Fruit fly (Drosophila melanogaster) whole organism, embryonic: ENCODE results near the gene Best3.

Source experiments
- CG11093 ChIP-seq: fragments of 200-800 bp; sonication (Bioruptor generic); IDR thresholded peaks from 3 replicates; pipeline ENCODE4 v1.3.6; 2022; ENCODE audit warnings: missing biosample characterization, missing genetic modification characterization
- CG11456 ChIP-seq: fragments of 200-800 bp; sonication (Bioruptor generic); IDR thresholded peaks from 3 replicates; pipeline ENCODE4 v1.3.6; 2022; ENCODE audit warnings: missing biosample characterization, missing genetic modification characterization
- CG12155 ChIP-seq: fragments of 200-800 bp; sonication (Bioruptor generic); optimal IDR thresholded peaks from 3 replicates; lab custom pipeline; 2016; ENCODE audit warnings: missing biosample characterization, missing genetic modification characterization
- CG12299 ChIP-seq: fragments of 200-800 bp; sonication (Bioruptor generic); optimal IDR thresholded peaks from 2 replicates; lab custom pipeline; 2018; ENCODE audit warnings: missing biosample characterization, mild to moderate bottlenecking, missing genetic modification characterization
- CG1233 ChIP-seq: fragments of 200-800 bp; sonication (Bioruptor generic); optimal IDR thresholded peaks from 4 replicates; lab custom pipeline; 2018; ENCODE audit warnings: missing biosample characterization, mild to moderate bottlenecking, missing genetic modification characterization
- CG12391 ChIP-seq: fragments of 200-800 bp; sonication (Bioruptor generic); optimal IDR thresholded peaks from 3 replicates; lab custom pipeline; 2018; ENCODE audit warnings: missing biosample characterization, mild to moderate bottlenecking, missing genetic modification characterization, moderate library complexity
- CG12942 ChIP-seq: fragments of 200-800 bp; sonication (Bioruptor generic); optimal IDR thresholded peaks from 3 replicates; lab custom pipeline; 2016; ENCODE audit warnings: missing biosample characterization, missing genetic modification characterization
- CG13775 ChIP-seq: fragments of 200-800 bp; sonication (Bioruptor generic); optimal IDR thresholded peaks from 3 replicates; lab custom pipeline; 2017; ENCODE audit warnings: missing biosample characterization, mild to moderate bottlenecking, missing genetic modification characterization
- CG14710 ChIP-seq: fragments of 200-800 bp; sonication (Bioruptor generic); optimal IDR thresholded peaks from 3 replicates; lab custom pipeline; 2019; ENCODE audit warnings: missing biosample characterization, mild to moderate bottlenecking, missing genetic modification characterization, moderate library complexity
- CG17568 ChIP-seq: fragments of 200-800 bp; sonication (Bioruptor generic); optimal IDR thresholded peaks from 2 replicates; lab custom pipeline; 2018; ENCODE audit warnings: missing biosample characterization, mild to moderate bottlenecking, missing genetic modification characterization, moderate library complexity
- CG17829 ChIP-seq: fragments of 200-800 bp; optimal IDR thresholded peaks from 2 replicates; lab custom pipeline; 2019; ENCODE audit warnings: missing biosample characterization, mild to moderate bottlenecking, missing genetic modification characterization, moderate library complexity
- CG1792 ChIP-seq: fragments of 200-800 bp; sonication (Bioruptor generic); optimal IDR thresholded peaks from 2 replicates; lab custom pipeline; 2016; ENCODE audit warnings: missing biosample characterization, missing genetic modification characterization
- CG18011 ChIP-seq: fragments of 200-800 bp; sonication (Bioruptor generic); optimal IDR thresholded peaks from 2 replicates; lab custom pipeline; 2017; ENCODE audit warnings: missing biosample characterization, missing genetic modification characterization, mild to moderate bottlenecking, moderate library complexity, missing genotype
- CG2199 ChIP-seq: fragments of 200-800 bp; sonication (Bioruptor generic); IDR thresholded peaks from 3 replicates; pipeline ENCODE4 v1.3.6; 2022; ENCODE audit warnings: missing biosample characterization, missing genetic modification characterization
- CG2712 ChIP-seq: fragments of 200-800 bp; optimal IDR thresholded peaks from 3 replicates; lab custom pipeline; 2019; ENCODE audit warnings: missing biosample characterization, mild to moderate bottlenecking, missing genetic modification characterization, moderate library complexity
- CG2875 ChIP-seq: fragments of 200-800 bp; sonication (Bioruptor generic); optimal IDR thresholded peaks from 2 replicates; lab custom pipeline; 2017; ENCODE audit warnings: missing biosample characterization, mild to moderate bottlenecking, missing genetic modification characterization, missing genetic modification reagents
- CG2889 ChIP-seq: fragments of 200-800 bp; sonication (Bioruptor generic); IDR thresholded peaks from 3 replicates; pipeline ENCODE4 v1.3.6; 2022; ENCODE audit warnings: missing biosample characterization, missing genetic modification characterization
- CG6689 ChIP-seq: fragments of 200-800 bp; sonication (Bioruptor generic); IDR thresholded peaks from 2 replicates; pipeline ENCODE4 v1.3.6; 2022; ENCODE audit warnings: missing biosample characterization, missing genetic modification characterization
- CG7372 ChIP-seq: fragments of 200-800 bp; sonication (Bioruptor generic); IDR thresholded peaks from 2 replicates; pipeline ENCODE4 v1.3.6; 2022; ENCODE audit warnings: missing biosample characterization, missing genetic modification characterization
- CG7556 ChIP-seq: fragments of 200-800 bp; sonication (Bioruptor generic); optimal IDR thresholded peaks from 2 replicates; lab custom pipeline; 2017; ENCODE audit warnings: missing biosample characterization, mild to moderate bottlenecking, missing genetic modification characterization
- CG7839 ChIP-seq: fragments of 200-800 bp; sonication (Bioruptor generic); optimal IDR thresholded peaks from 3 replicates; lab custom pipeline; 2018; ENCODE audit warnings: missing biosample characterization, mild to moderate bottlenecking, missing genetic modification characterization, moderate library complexity
- CG7928 ChIP-seq: fragments of 200-800 bp; sonication (Bioruptor generic); optimal IDR thresholded peaks from 2 replicates; lab custom pipeline; 2017; ENCODE audit warnings: missing biosample characterization, mild to moderate bottlenecking, missing genetic modification characterization
- CG8388 ChIP-seq: fragments of 200-800 bp; sonication (Bioruptor generic); optimal IDR thresholded peaks from 2 replicates; lab custom pipeline; 2019; ENCODE audit warnings: missing biosample characterization, mild to moderate bottlenecking, missing genetic modification characterization, moderate library complexity
- CG9215 ChIP-seq: fragments of 200-800 bp; sonication (Bioruptor generic); IDR thresholded peaks from 2 replicates; pipeline ENCODE4 v1.3.6; 2022; ENCODE audit warnings: missing biosample characterization, missing genetic modification characterization
- CG9727 ChIP-seq: fragments of 200-800 bp; sonication (Bioruptor generic); optimal IDR thresholded peaks from 3 replicates; lab custom pipeline; 2017; ENCODE audit warnings: missing biosample characterization, mild to moderate bottlenecking, missing genetic modification characterization
- CG9817 ChIP-seq: fragments of 200-800 bp; sonication (Bioruptor generic); optimal IDR thresholded peaks from 2 replicates; lab custom pipeline; 2018; ENCODE audit warnings: missing biosample characterization, mild to moderate bottlenecking, missing genetic modification characterization, moderate library complexity
- CTCF ChIP-seq: fragments of 200-800 bp; sonication (Bioruptor generic); optimal IDR thresholded peaks from 2 replicates; lab custom pipeline; 2017; ENCODE audit warnings: missing biosample characterization, mild to moderate bottlenecking, missing genetic modification characterization, moderate library complexity
- Doc3 ChIP-seq: fragments of 200-800 bp; sonication (Bioruptor generic); IDR thresholded peaks from 3 replicates; pipeline ENCODE4 v1.3.6; 2022; ENCODE audit warnings: missing biosample characterization, missing genetic modification characterization; ENCODE audit not compliant: partially characterized antibody
- Gug ChIP-seq: fragments of 200-800 bp; sonication (Bioruptor generic); IDR thresholded peaks from 4 replicates; pipeline ENCODE4 v1.3.6; 2022; ENCODE audit warnings: missing biosample characterization, missing genetic modification characterization
- Hr78 ChIP-seq, 2 experiments: fragments of 200-800 bp in 1 of 2; fragments of >200 bp in 1 of 2; sonication (Bioruptor generic) in 1 of 2; optimal IDR thresholded peaks; 2 replicates each; lab custom pipeline; 2017 to 2019; ENCODE audit warnings: missing biosample characterization in 2 of 2, missing genetic modification characterization in 2 of 2, mild to moderate bottlenecking in 1 of 2, moderate library complexity in 1 of 2
- MESR4 ChIP-seq: fragments of 200-800 bp; sonication (Bioruptor generic); optimal IDR thresholded peaks from 2 replicates; lab custom pipeline; 2018; ENCODE audit warnings: missing biosample characterization, mild to moderate bottlenecking, missing genetic modification characterization, moderate library complexity
- Rx ChIP-seq: fragments of 200-800 bp; sonication (Bioruptor generic); IDR thresholded peaks from 2 replicates; pipeline ENCODE4 v1.3.6; 2022; ENCODE audit warnings: missing biosample characterization, missing genetic modification characterization
- Xrp1 ChIP-seq: fragments of 200-800 bp; sonication (Bioruptor generic); IDR thresholded peaks from 2 replicates; pipeline ENCODE4 v1.3.6; 2022; ENCODE audit warnings: missing biosample characterization, missing genetic modification characterization
- YL-1 ChIP-seq: fragments of 200-800 bp; sonication (Bioruptor generic); optimal IDR thresholded peaks from 3 replicates; lab custom pipeline; 2017; ENCODE audit warnings: missing biosample characterization, mild to moderate bottlenecking, missing genetic modification characterization
- ac ChIP-seq: fragments of 200-800 bp; sonication (Bioruptor generic); optimal IDR thresholded peaks from 3 replicates; lab custom pipeline; 2017; ENCODE audit warnings: missing biosample characterization, mild to moderate bottlenecking, missing genetic modification characterization
- caup ChIP-seq: fragments of 200-800 bp; sonication (Bioruptor generic); optimal IDR thresholded peaks from 3 replicates; lab custom pipeline; 2017; ENCODE audit warnings: missing biosample characterization, mild to moderate bottlenecking, missing genetic modification characterization, moderate library complexity; ENCODE audit not compliant: severe bottlenecking
- chif ChIP-seq, 2 experiments: fragments of 200-800 bp; sonication (Bioruptor generic); optimal IDR thresholded peaks; 3 replicates each; lab custom pipeline; 2016; ENCODE audit warnings: missing biosample characterization in 2 of 2, missing genetic modification characterization in 2 of 2
- crc ChIP-seq: fragments of 200-800 bp; sonication (Bioruptor generic); optimal IDR thresholded peaks from 2 replicates; lab custom pipeline; 2016; ENCODE audit warnings: missing biosample characterization, missing genetic modification characterization
- croc ChIP-seq: fragments of 200-800 bp; sonication (Bioruptor generic); conservative IDR thresholded peaks from 3 replicates; pipeline ENCODE4 v1.3.6; 2022; ENCODE audit warnings: missing biosample characterization, missing genetic modification characterization
- dpn ChIP-seq, 2 experiments: fragments of 200-800 bp; sonication (Bioruptor generic); optimal IDR thresholded peaks; 3 replicates each; lab custom pipeline; 2016; ENCODE audit warnings: missing biosample characterization in 2 of 2, missing genetic modification characterization in 2 of 2
- fd96Cb ChIP-seq: fragments of 200-800 bp; sonication (Bioruptor generic); optimal IDR thresholded peaks from 2 replicates; lab custom pipeline; 2018; ENCODE audit warnings: missing biosample characterization, mild to moderate bottlenecking, missing genetic modification characterization, moderate library complexity
- gcm2 ChIP-seq: fragments of 200-800 bp; sonication (Bioruptor generic); optimal IDR thresholded peaks from 2 replicates; lab custom pipeline; 2016; ENCODE audit warnings: missing biosample characterization, missing genetic modification characterization
- hbn ChIP-seq: fragments of 200-800 bp; sonication (Bioruptor generic); IDR thresholded peaks from 2 replicates; pipeline ENCODE4 v1.3.6; 2022; ENCODE audit warnings: missing biosample characterization, missing genetic modification characterization; ENCODE audit not compliant: partially characterized antibody
- maf-S ChIP-seq: fragments of 200-800 bp; sonication (Bioruptor generic); optimal IDR thresholded peaks from 2 replicates; lab custom pipeline; 2016; ENCODE audit warnings: missing biosample characterization, missing genetic modification characterization
- mam ChIP-seq: fragments of 200-800 bp; sonication (Bioruptor generic); optimal IDR thresholded peaks from 3 replicates; lab custom pipeline; 2016; ENCODE audit warnings: missing biosample characterization, missing genetic modification characterization
- pros ChIP-seq: fragments of 200-800 bp; sonication (Bioruptor generic); optimal IDR thresholded peaks from 3 replicates; lab custom pipeline; 2019; ENCODE audit warnings: missing biosample characterization, mild to moderate bottlenecking, missing genetic modification characterization, moderate library complexity
- tll ChIP-seq, 2 experiments: fragments of 200-800 bp in 1 of 2; fragments of >200 bp in 1 of 2; sonication (Bioruptor generic) in 1 of 2; optimal IDR thresholded peaks; 2 replicates each; lab custom pipeline; 2017 to 2019; ENCODE audit warnings: missing biosample characterization in 2 of 2, missing genetic modification characterization in 2 of 2, mild to moderate bottlenecking in 1 of 2, moderate library complexity in 1 of 2
- trem ChIP-seq: fragments of 200-800 bp; optimal IDR thresholded peaks from 3 replicates; lab custom pipeline; 2019; ENCODE audit warnings: missing biosample characterization, mild to moderate bottlenecking, missing genetic modification characterization, moderate library complexity
- unpg ChIP-seq: fragments of 200-800 bp; sonication (Bioruptor generic); optimal IDR thresholded peaks from 3 replicates; lab custom pipeline; 2018; ENCODE audit warnings: missing biosample characterization, mild to moderate bottlenecking, missing genetic modification characterization, moderate library complexity

Gene Best3

dm6 chr3L:15264247-15265028, 38.1 kb downstream of the Best3 start (continued):
- no peak for TF ChIP-seq CG7928 (GFP tag; lab: Kevin White, UChicago)
- TF ChIP-seq CG7372: no peak
- TF ChIP-seq Xrp1 (GFP tag; lab: Robert Waterston, UW): 0 out of 2 replicates have a peak, but pooled peaks have one; percentile 23
- TF ChIP-seq CG14710: peak; percentile 34
- no peak for TF ChIP-seq MESR4 (GFP tag; lab: Kevin White, UChicago)
- no peak for TF ChIP-seq CG7556 (GFP tag; lab: Kevin White, UChicago)
- no peak for TF ChIP-seq CG1792 (GFP tag; lab: Kevin White, UChicago)
- 0 out of 2 replicates have a peak, but pooled peaks have one; percentile 6 for TF ChIP-seq CG6689 (GFP tag; lab: Robert Waterston, UW)
- TF ChIP-seq dpn (GFP tag; optimal IDR thresholded peaks at IDR 0.05; lab: Kevin White, UChicago): no peak
- TF ChIP-seq Doc3: no peak
- no peak for TF ChIP-seq CG9215 (GFP tag; lab: Robert Waterston, UW)
- peak; percentile 32 for TF ChIP-seq CG17829 (tag; lab: Kevin White, UChicago)
- no peak for TF ChIP-seq YL-1 (GFP tag; lab: Kevin White, UChicago)
- TF ChIP-seq caup: no peak
- no peak for TF ChIP-seq Hr78 (GFP tag; optimal IDR thresholded peaks at IDR 0.05; lab: Kevin White, UChicago)
- no peak for TF ChIP-seq Gug (GFP tag; lab: Robert Waterston, UW)
- no peak for TF ChIP-seq CG12942
- peak; percentile 13 for TF ChIP-seq CG12391 (tag; lab: Kevin White, UChicago)
- no peak for TF ChIP-seq CG2889 (GFP tag; lab: Robert Waterston, UW)
- no peak for TF ChIP-seq maf-S (GFP tag; lab: Kevin White, UChicago)
- no peak for TF ChIP-seq croc (GFP tag; lab: Robert Waterston, UW)
- no peak for TF ChIP-seq CG17568 (GFP tag; lab: Kevin White, UChicago)
- no peak for TF ChIP-seq hbn (GFP tag; lab: Robert Waterston, UW)
- peak; percentile 62 for TF ChIP-seq CG2712 (tag; lab: Kevin White, UChicago)
- TF ChIP-seq CG11093 (GFP tag; lab: Robert Waterston, UW): no peak
- no peak for TF ChIP-seq tll (GFP tag; optimal IDR thresholded peaks at IDR 0.05; lab: Kevin White, UChicago)
- TF ChIP-seq Rx (GFP tag; lab: Robert Waterston, UW): no peak
- no peak for TF ChIP-seq mam
- peak; percentile 15 for TF ChIP-seq CG13775 (GFP tag; lab: Kevin White, UChicago)
- peak; percentile 28 for TF ChIP-seq fd96Cb (tag; lab: Kevin White, UChicago)
- TF ChIP-seq CG8388 (GFP tag; lab: Kevin White, UChicago): peak; percentile 12
- TF ChIP-seq CG9817 (tag; lab: Kevin White, UChicago): no peak
- TF ChIP-seq trem: peak; percentile 22
- 0 out of 3 replicates have a peak, but pooled peaks have one; percentile 23 for TF ChIP-seq CG11456 (GFP tag; lab: Robert Waterston, UW)
- TF ChIP-seq CTCF (GFP tag; lab: Kevin White, UChicago): peak; percentile 51
- peak; percentile 22 for TF ChIP-seq CG9727 (GFP tag; lab: Kevin White, UChicago)
- TF ChIP-seq CG2875: no peak
- no peak for TF ChIP-seq gcm2 (GFP tag; lab: Kevin White, UChicago)
- no peak for TF ChIP-seq ac (GFP tag; lab: Kevin White, UChicago)
- TF ChIP-seq CG12299 (tag; lab: Kevin White, UChicago): no peak
- TF ChIP-seq CG18011 (GFP tag; lab: Kevin White, UChicago): no peak
- TF ChIP-seq CG7839 (tag; lab: Kevin White, UChicago): no peak
- TF ChIP-seq unpg (GFP tag; lab: Kevin White, UChicago): peak; percentile 13
- no peak for TF ChIP-seq chif (GFP tag; optimal IDR thresholded peaks at IDR 0.05; lab: Kevin White, UChicago)
- TF ChIP-seq CG2199: peak; percentile 58; the same call in 1 of the 3 replicates
- TF ChIP-seq CG12155 (GFP tag; lab: Kevin White, UChicago): no peak
- no peak for TF ChIP-seq pros (GFP tag; lab: Kevin White, UChicago)
- TF ChIP-seq CG1233 (GFP tag; lab: Kevin White, UChicago): no peak
- TF ChIP-seq crc (GFP tag; lab: Kevin White, UChicago): no peak
